Worm (Caenorhabditis elegans): ENCODE results near the gene set-15.
A peak's percentile ranks its signal among the peaks of the same experiment; 100 is the strongest.
"Not testable (repeated sequence)": the region's sequence is repeated elsewhere in the genome, so short reads cannot be mapped to it uniquely, and the experiment has no call there.

The set-15 gene

ce11 chrIV:4727935-4728334 is 52.1 kb downstream of the set-15 start (continued):
- TF ChIP-seq Y95B8A.8 (GFP tag; IDR thresholded peaks at IDR 0.05): peak; percentile 99
- peak; percentile 89 for TF ChIP-seq ceh-27 (GFP tag; optimal IDR thresholded peaks at IDR 0.05)
- peak; percentile 66 for TF ChIP-seq ztf-22 (GFP tag; optimal IDR thresholded peaks at IDR 0.05)
- peak; percentile 77 for TF ChIP-seq ztf-3 (GFP tag; optimal IDR thresholded peaks at IDR 0.05)
- 0 out of 2 replicates have a peak, but pooled peaks have one; percentile 57 for TF ChIP-seq ceh-58 (GFP tag; IDR thresholded peaks at IDR 0.05)
- peak; percentile 77 for TF ChIP-seq repo-1 (tag; optimal IDR thresholded peaks at IDR 0.05)
- peak; percentile 54 for TF ChIP-seq F57A8.1 (GFP tag; optimal IDR thresholded peaks at IDR 0.05)
- peak; percentile 73 for TF ChIP-seq ZK185.1 (tag; optimal IDR thresholded peaks at IDR 0.05; ENCODE audit: poor library complexity, severe bottlenecking)
- TF ChIP-seq B0019.2 (GFP tag; conservative IDR thresholded peaks at IDR 0.05): peak; percentile 99
- TF ChIP-seq hmg-20 (GFP tag; IDR thresholded peaks at IDR 0.05): peak; percentile 95
- peak; percentile 98 for TF ChIP-seq rcor-1 (GFP tag; IDR thresholded peaks at IDR 0.05)
- TF ChIP-seq Y53F4B.3 (GFP tag; IDR thresholded peaks at IDR 0.05): peak; percentile 91
- TF ChIP-seq lin-40 (tag; optimal IDR thresholded peaks at IDR 0.05): peak; percentile 96
- peak; percentile 100 for TF ChIP-seq K11D2.4 (GFP tag; IDR thresholded peaks at IDR 0.05)
- peak; percentile 99 for TF ChIP-seq Y53G8AR.9 (GFP tag; conservative IDR thresholded peaks at IDR 0.05)
- peak; percentile 5 to 6 for TF ChIP-seq rec-8 (tag; optimal IDR thresholded peaks at IDR 0.05)
- peak; percentile 96 for TF ChIP-seq ceh-100 (GFP tag; IDR thresholded peaks at IDR 0.05)
- peak; percentile 98 for TF ChIP-seq ekl-4 (GFP tag; IDR thresholded peaks at IDR 0.05)
- TF ChIP-seq egl-44 (GFP tag; IDR thresholded peaks at IDR 0.05): peak; percentile 99
- TF ChIP-seq C17E4.6 (GFP tag; IDR thresholded peaks at IDR 0.05): peak; percentile 99
- peak; percentile 97 for TF ChIP-seq lin-26 (GFP tag; IDR thresholded peaks at IDR 0.05)
- peak; percentile 98 for TF ChIP-seq lir-1 (GFP tag; conservative IDR thresholded peaks at IDR 0.05)
- TF ChIP-seq nhr-80 (tag; optimal IDR thresholded peaks at IDR 0.05): peak; percentile 81
- peak; percentile 91 for TF ChIP-seq aptf-3 (GFP tag; IDR thresholded peaks at IDR 0.05)
- TF ChIP-seq ceh-40 (GFP tag; IDR thresholded peaks at IDR 0.05): peak; percentile 82
- peak; percentile 100 for TF ChIP-seq bed-2 (GFP tag; IDR thresholded peaks at IDR 0.05)
- TF ChIP-seq lin-54 (GFP tag; optimal IDR thresholded peaks at IDR 0.05): peak; percentile 95
- peak; percentile 29 for TF ChIP-seq T07F8.4 (tag; optimal IDR thresholded peaks at IDR 0.05)
- peak; percentile 82 for TF ChIP-seq F22D6.2 (tag; optimal IDR thresholded peaks at IDR 0.05)
- TF ChIP-seq C06A6.2 (GFP tag; conservative IDR thresholded peaks at IDR 0.05): peak; percentile 99
- TF ChIP-seq nfyb-1 (GFP tag; IDR thresholded peaks at IDR 0.05): peak; percentile 99
- TF ChIP-seq snpc-4 (GFP tag; optimal IDR thresholded peaks at IDR 0.05): not testable (repeated sequence)
- TF ChIP-seq snpc-4 (tag; optimal IDR thresholded peaks at IDR 0.05): peak; percentile 16 to 88 (median 76)
- peak; percentile 96 for TF ChIP-seq ztf-26 (tag; optimal IDR thresholded peaks at IDR 0.05)

Measured in whole organism, young adult.